Fruit fly (Drosophila melanogaster): Measurements from ENCODE around the gene Rbf2.

Gene Rbf2

DNA sequence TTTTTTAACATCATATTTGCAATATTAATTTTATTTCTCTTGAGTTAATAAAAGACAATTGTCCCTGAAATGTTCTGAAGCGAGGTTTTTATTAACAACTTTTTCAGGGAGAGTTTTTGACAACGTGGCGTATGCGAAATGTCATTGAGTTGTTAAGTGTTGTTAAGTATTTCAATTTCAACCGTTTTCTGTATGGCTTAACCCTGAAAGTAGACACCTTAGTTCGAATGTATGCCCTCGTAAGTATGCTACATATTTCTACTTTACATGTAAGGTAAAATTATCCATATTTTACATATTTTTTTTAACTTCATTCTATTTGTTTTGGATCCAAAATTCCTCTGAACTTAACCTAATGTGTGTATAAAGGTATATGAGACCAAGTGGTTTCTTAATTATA is 38.8 kb downstream of the Rbf2 start:
- TF ChIP-seq psq (optimal IDR thresholded peaks at IDR 0.05) (no peak), insv (optimal IDR thresholded peaks at IDR 0.05) (no peak), Sin3A (optimal IDR thresholded peaks at IDR 0.05) (no peak), h (optimal IDR thresholded peaks at IDR 0.05) (no peak), ttk (optimal IDR thresholded peaks at IDR 0.05) (no peak), Myc (optimal IDR thresholded peaks at IDR 0.05) (no peak)

DNA sequence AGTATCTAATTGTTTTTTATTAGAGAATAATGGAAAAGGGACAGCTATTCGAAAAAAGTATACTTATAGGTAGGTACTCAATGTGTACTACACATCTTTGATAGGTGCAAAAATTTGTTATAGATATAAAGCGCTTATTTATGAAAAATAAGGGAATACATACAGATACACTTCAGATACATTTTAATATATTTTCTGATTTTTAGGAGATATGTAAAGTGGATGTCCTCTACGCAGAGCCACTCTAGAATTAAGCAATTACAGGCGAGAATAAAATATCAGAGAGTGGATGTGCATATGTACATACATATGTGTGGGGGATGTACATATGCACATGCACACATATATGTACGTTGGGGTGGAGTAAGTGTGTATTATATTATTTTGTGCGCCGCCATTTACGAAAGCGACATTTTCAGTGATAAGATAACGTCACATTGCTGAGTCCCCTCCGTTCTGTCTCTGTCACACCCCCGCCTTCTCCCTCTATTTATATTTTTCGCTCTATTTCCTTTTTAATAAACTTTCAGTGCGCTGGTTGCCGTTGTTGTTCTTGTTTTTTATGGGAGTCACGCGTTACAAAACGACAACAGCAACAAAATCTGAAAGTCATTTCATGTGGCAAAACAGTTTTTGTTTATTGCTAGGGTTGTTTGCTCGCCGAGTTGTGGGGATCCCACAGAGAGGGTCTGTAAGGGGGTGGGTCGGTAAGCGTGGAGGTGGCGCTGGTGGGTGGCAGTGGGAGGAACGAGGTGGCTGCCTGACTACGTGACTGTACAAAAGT is 39.6 kb downstream of the Rbf2 start:
- TF ChIP-seq insv (optimal IDR thresholded peaks at IDR 0.05): no peak
- no peak for TF ChIP-seq Sin3A (optimal IDR thresholded peaks at IDR 0.05)
- TF ChIP-seq Myc (optimal IDR thresholded peaks at IDR 0.05): no peak
- TF ChIP-seq psq (optimal IDR thresholded peaks at IDR 0.05): no peak

DNA sequence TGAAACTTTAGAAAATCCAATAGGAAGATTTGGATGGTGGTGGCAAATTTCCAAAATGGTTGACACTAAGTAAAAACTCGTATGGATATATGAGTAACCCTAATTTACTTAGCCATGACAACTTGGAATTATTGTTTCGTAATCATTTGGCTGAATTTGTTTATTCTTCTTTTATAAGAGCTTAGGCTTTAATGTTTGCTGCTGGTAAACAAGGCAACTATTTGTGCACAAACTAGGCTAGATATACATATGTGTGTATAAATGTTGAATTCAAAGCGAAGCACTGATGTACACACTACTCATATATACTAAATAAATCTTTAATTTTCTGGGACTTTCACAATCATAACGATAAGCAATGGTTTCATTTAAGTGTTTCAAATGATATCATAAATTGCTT is 40.7 kb downstream of the Rbf2 start:
- TF ChIP-seq Sin3A (optimal IDR thresholded peaks at IDR 0.05) (no peak), ttk (optimal IDR thresholded peaks at IDR 0.05) (no peak), Myc (optimal IDR thresholded peaks at IDR 0.05) (no peak), h (optimal IDR thresholded peaks at IDR 0.05) (no peak), insv (optimal IDR thresholded peaks at IDR 0.05) (no peak), psq (optimal IDR thresholded peaks at IDR 0.05) (no peak)

DNA sequence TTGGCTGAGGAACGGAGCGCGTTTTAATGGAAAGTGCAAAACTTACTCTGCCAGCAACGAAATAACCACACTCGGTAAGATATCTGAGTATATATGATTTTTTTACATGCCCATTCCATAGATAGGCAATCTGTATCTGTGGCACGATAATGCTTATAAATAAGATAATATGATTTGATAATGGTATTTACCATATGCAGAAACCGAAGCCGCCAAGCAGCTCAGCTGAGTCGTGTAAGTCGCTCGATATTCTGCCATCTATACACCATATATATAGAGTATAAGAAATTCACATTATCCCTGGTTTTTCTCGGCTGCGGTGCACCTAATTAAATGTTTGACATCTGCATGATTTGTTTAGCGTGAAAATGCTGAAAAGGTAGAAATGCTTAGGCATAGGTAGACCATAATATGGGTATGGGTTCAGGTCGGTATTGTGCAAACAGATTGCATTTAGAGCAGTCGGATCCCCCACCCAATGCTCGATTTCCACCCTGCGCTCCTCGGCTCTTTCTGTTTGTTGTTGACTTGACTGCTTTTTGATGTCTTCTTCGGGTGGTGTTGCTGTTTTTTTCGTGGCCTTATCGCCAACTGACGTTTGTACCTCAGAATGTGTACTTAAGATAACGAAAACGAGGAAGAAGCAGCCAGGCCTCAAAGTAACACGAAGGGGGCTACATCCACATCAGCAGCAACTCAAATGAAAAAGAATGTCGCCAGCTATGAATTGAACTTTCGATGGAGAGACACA is 41.7 kb downstream of the Rbf2 start:
- TF ChIP-seq Myc (optimal IDR thresholded peaks at IDR 0.05) (no peak), h (optimal IDR thresholded peaks at IDR 0.05) (no peak), ttk (optimal IDR thresholded peaks at IDR 0.05) (no peak), insv (optimal IDR thresholded peaks at IDR 0.05) (no peak), Sin3A (optimal IDR thresholded peaks at IDR 0.05) (no peak), psq (optimal IDR thresholded peaks at IDR 0.05) (no peak)

DNA sequence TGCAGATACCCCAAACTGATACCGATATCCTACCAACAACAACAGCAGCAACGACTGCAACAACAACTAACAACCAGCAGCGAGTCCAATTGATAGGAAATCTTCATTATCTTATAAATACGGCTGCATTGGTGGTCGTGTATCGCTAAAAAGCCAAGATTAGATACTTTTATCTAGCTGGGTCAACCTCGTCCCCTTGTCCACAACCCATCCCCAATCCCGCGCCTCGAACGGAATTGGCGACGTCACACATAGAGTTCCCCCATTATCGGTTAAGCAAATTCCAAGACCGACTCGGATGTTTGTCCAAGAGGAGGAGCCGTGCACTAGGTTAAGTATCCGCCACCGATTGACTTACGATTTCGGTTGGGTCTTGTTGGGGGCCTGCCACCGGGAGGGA is 43.1 kb downstream of the Rbf2 start:
- TF ChIP-seq insv (optimal IDR thresholded peaks at IDR 0.05): no peak
- TF ChIP-seq Sin3A (optimal IDR thresholded peaks at IDR 0.05): no peak
- TF ChIP-seq h (optimal IDR thresholded peaks at IDR 0.05): no peak
- no peak for TF ChIP-seq Myc (optimal IDR thresholded peaks at IDR 0.05)

DNA sequence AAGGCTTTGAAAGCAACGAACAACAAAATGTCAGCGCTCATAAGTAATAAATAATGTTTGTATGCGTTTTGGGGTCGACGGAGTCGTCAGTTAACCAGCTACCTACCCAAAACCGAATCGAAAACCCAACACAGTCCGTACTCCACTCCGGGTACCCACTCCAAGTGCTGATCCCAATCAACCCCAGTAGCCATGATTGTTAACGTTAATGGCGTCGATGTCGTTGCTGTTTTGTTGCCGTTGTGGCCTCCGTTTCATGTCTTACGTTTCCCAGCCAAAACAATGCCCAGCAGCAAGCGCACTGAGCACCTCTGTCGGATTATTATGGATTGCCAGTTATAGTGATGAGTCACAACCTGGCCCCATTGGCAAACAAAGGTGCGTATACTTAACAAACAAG is 43.8 kb downstream of the Rbf2 start, which contains the start of gene GATAe:
TSS of gene GATAe (plus strand) at position 76 of the 400 bp plus-strand sequence.
- TF ChIP-seq Sin3A (optimal IDR thresholded peaks at IDR 0.05) (no peak), ttk (optimal IDR thresholded peaks at IDR 0.05) (no peak), insv (optimal IDR thresholded peaks at IDR 0.05) (no peak), psq (optimal IDR thresholded peaks at IDR 0.05) (no peak), h (optimal IDR thresholded peaks at IDR 0.05) (no peak), Myc (optimal IDR thresholded peaks at IDR 0.05) (no peak)

DNA sequence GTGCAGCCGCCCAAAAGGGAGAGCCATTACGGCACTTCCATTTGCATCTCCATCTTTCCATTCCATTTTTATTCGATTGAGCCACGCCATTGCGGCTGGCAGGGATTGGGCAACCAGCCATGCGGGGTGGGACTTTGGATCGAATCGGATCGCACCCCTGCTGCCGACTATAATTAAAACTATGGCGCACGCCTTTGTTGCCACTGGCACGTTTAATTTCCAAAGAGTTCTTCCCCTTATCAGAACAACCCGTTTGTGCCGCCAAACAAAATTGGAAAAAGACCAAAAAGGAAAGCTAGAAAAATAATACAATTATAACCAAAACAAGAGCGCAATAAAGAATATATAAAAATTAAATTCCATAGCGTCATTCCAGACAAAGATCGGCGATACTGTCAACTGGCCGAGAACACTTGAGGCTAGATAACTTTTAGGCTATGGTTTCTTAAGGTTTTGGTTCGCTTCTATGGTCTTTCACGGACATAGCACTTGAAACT is 44.8 kb downstream of the Rbf2 start:
- TF ChIP-seq ttk (optimal IDR thresholded peaks at IDR 0.05) (no peak), insv (optimal IDR thresholded peaks at IDR 0.05) (no peak), psq (optimal IDR thresholded peaks at IDR 0.05) (no peak), Sin3A (optimal IDR thresholded peaks at IDR 0.05) (no peak), Myc (optimal IDR thresholded peaks at IDR 0.05) (no peak), h (optimal IDR thresholded peaks at IDR 0.05) (no peak)

DNA sequence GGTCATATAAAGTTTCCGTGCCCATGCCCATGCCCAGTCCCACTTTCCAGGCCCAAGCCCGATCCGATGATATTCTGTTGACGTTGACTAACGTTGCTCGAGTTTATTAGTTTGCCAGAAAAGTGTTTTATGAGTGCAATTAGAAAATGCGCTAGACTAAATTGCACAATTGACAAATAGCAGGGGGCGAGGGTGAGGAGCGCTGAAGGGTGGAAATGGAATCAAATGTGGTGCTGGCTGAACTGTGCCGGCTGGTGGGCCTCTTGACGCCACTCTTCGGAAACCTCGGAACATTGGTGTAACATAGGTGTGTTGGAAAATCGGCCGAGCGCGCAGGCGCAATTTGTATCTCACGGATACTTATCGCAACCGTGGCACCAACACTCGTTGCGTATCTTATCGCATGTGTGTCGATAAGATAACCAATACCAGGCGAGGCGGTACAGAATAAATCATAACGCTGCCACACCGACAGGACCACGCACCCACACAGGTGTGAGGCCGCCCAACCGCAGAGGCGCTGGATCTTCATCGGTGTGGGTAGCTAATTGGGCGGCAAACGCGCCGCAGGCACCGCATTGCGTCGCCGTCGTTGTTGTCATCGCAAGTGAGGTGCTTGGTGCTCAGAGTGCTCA is 46.6 kb downstream of the Rbf2 start:
- TF ChIP-seq psq (optimal IDR thresholded peaks at IDR 0.05): no peak
- TF ChIP-seq h (optimal IDR thresholded peaks at IDR 0.05): no peak
- no peak for TF ChIP-seq Myc (optimal IDR thresholded peaks at IDR 0.05)
- TF ChIP-seq Sin3A (optimal IDR thresholded peaks at IDR 0.05): no peak
- no peak for TF ChIP-seq insv (optimal IDR thresholded peaks at IDR 0.05)

DNA sequence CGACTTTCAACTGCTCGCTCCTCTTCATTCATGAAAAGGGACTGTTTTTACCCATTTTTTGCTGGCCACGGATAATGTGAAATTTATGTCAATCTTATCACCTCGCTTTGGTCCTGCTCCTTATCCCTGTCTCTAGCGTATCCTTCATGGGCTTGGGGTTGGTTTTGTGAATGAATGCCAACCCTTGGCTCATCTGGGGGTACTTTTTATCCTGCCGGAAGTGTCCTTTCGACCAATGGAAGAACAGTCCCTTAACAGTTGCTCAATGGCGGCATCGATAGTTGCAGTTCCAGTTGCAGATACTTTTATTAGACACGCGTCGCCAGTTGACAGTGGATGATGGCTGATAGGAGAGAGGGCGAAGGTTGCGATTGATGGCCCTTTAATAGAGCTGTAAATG is 48.3 kb downstream of the Rbf2 start:
- TF ChIP-seq h (optimal IDR thresholded peaks at IDR 0.05) (no peak), psq (optimal IDR thresholded peaks at IDR 0.05) (no peak)

DNA sequence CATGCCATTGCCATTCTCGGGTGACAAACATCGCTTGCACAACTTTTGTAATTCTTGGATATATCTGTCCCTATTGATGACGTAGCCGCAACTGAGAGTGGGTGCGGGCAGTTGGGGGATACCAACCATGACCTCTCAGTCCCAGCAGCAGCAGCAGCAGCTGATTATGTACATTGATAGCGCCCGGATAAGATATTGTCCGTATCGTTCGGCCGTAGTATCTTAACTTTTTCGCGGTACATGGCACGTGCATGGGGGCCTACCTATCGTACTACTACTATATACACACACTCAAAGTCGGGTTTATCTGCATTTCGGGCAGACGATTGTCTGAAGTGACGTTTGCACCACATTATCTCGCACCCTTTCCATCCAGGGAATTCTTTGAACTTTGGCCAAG is 49.3 kb downstream of the Rbf2 start:
- TF ChIP-seq psq (optimal IDR thresholded peaks at IDR 0.05): no peak
- no peak for TF ChIP-seq h (optimal IDR thresholded peaks at IDR 0.05)
- TF ChIP-seq Myc (optimal IDR thresholded peaks at IDR 0.05): no peak
- no peak for TF ChIP-seq Sin3A (optimal IDR thresholded peaks at IDR 0.05)
- TF ChIP-seq ttk (optimal IDR thresholded peaks at IDR 0.05): no peak
- no peak for TF ChIP-seq insv (optimal IDR thresholded peaks at IDR 0.05)
